Worm (Caenorhabditis elegans) whole organism, early embryonic: ENCODE data around the gene F58G1.3.

ENCODE experiments used
- B0310.2 ChIP-seq: sonication (generic microtip); optimal IDR thresholded peaks from 2 replicates; lab custom pipeline; 2016; ENCODE audit warnings: mild to moderate bottlenecking, missing genetic modification characterization, missing compliant biosample characterization
- F13C5.2 ChIP-seq: sonication (generic microtip); optimal IDR thresholded peaks from 2 replicates; lab custom pipeline; 2017; ENCODE audit warnings: mild to moderate bottlenecking, missing genetic modification characterization, inconsistent platforms, missing compliant biosample characterization
- aly-1 ChIP-seq: sonication (generic microtip); optimal IDR thresholded peaks from 2 replicates; lab custom pipeline; 2016; ENCODE audit warnings: missing genetic modification characterization, missing compliant biosample characterization
- ama-1 ChIP-seq: fragments of 150-350 bp; optimal IDR thresholded peaks from 2 replicates; lab custom pipeline; 2014
- ceh-13 ChIP-seq: fragments of 200-800 bp; sonication (Bioruptor generic); optimal IDR thresholded peaks from 2 replicates; lab custom pipeline; 2018; ENCODE audit warnings: mild to moderate bottlenecking, missing genetic modification characterization, missing compliant biosample characterization
- ceh-36 ChIP-seq: sonication (generic microtip); optimal IDR thresholded peaks from 2 replicates; lab custom pipeline; 2016; ENCODE audit warnings: missing genetic modification characterization, inconsistent platforms, missing compliant biosample characterization
- ets-7 ChIP-seq: sonication (generic microtip); optimal IDR thresholded peaks from 2 replicates; lab custom pipeline; 2016; ENCODE audit warnings: missing genotype, missing genetic modification characterization, missing compliant biosample characterization
- flt-1 ChIP-seq: fragments of 200-800 bp; sonication (Bioruptor generic); IDR thresholded peaks from 2 replicates; pipeline ENCODE4 v1.3.6; 2022; ENCODE audit warnings: missing genetic modification characterization, missing compliant biosample characterization
- hmbx-1 ChIP-seq: sonication (generic microtip); optimal IDR thresholded peaks from 2 replicates; lab custom pipeline; 2016; ENCODE audit warnings: mild to moderate bottlenecking, missing genetic modification characterization, missing compliant biosample characterization
- hmg-4 ChIP-seq: fragments of 200-800 bp; sonication (Bioruptor generic); optimal IDR thresholded peaks from 2 replicates; lab custom pipeline; 2018; ENCODE audit warnings: mild to moderate bottlenecking, missing genetic modification characterization, missing compliant biosample characterization
- hnd-1 ChIP-seq: sonication (generic microtip); optimal IDR thresholded peaks from 2 replicates; lab custom pipeline; 2016; ENCODE audit warnings: missing genetic modification characterization, missing compliant biosample characterization
- pes-1 ChIP-seq: fragments of 200-800 bp; sonication (Bioruptor generic); IDR thresholded peaks from 2 replicates; pipeline ENCODE4 v1.3.6; 2022; ENCODE audit warnings: missing genetic modification reagents, missing genetic modification characterization, missing compliant biosample characterization
- scrt-1 ChIP-seq: fragments of 200-800 bp; sonication (Bioruptor generic); IDR thresholded peaks from 2 replicates; pipeline ENCODE4 v1.3.6; 2022; ENCODE audit warnings: missing genetic modification characterization, missing compliant biosample characterization
- sea-1 ChIP-seq: fragments of 200-800 bp; sonication (Bioruptor generic); conservative IDR thresholded peaks from 2 replicates; pipeline ENCODE4 v1.3.6; 2022; ENCODE audit warnings: missing genetic modification characterization, missing compliant biosample characterization
- tbx-11 ChIP-seq: fragments of 200-800 bp; sonication (Bioruptor generic); IDR thresholded peaks from 2 replicates; pipeline ENCODE4 v1.3.6; 2022; ENCODE audit warnings: missing genetic modification characterization, missing compliant biosample characterization
- tbx-37 ChIP-seq: fragments of 200-800 bp; sonication (Bioruptor generic); conservative IDR thresholded peaks from 2 replicates; pipeline ENCODE4 v1.3.6; 2022; ENCODE audit warnings: missing genetic modification reagents, missing genetic modification characterization, missing compliant biosample characterization
- tra-4 ChIP-seq: sonication (generic microtip); optimal IDR thresholded peaks from 2 replicates; lab custom pipeline; 2017; ENCODE audit warnings: missing genetic modification characterization, missing compliant biosample characterization

F58G1.3 gene

DNA sequence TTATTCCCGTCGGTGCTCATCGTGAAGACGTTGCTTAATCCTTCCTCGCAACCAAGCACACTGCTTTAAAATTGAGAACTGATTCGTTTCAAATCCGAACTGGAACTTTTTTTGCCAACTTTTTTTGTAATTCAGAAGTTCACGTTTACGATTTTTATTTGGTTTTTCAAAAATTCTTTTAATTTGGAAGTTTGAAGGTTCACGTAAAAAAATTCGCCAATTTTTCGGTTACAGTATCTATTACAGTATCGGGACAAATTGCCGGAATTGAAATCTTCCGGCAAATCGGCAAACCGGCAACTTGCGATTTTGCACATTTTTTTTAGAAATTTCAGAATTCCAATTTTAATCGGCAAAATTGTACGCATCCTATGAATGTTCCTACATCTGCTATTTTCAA, at the start of gene F58G1.3:
Gene F58G1.3, minus strand, starts transcription at position 101 of the 400 bp plus-strand sequence.
- TF ChIP-seq scrt-1 (GFP tag; lab: Robert Waterston, UW), result no peak
- no peak for TF ChIP-seq tbx-37
- no peak for TF ChIP-seq hmbx-1 (tag; lab: Kevin White, UChicago)
- TF ChIP-seq pes-1, result no peak
- TF ChIP-seq ceh-13, result no peak
- TF ChIP-seq aly-1 (tag; lab: Kevin White, UChicago), result no peak
- TF ChIP-seq ceh-36, result no peak
- TF ChIP-seq sea-1, result no peak
- TF ChIP-seq ama-1 (lab: Kevin White, UChicago), result no peak
- no peak for TF ChIP-seq F13C5.2 (tag; lab: Kevin White, UChicago)
- no peak for TF ChIP-seq flt-1 (GFP tag; lab: Robert Waterston, UW)
- TF ChIP-seq hnd-1, result no peak
- TF ChIP-seq ets-7, result no peak
- no peak for TF ChIP-seq B0310.2 (tag; lab: Kevin White, UChicago)
- TF ChIP-seq tbx-11 (GFP tag; lab: Robert Waterston, UW), result no peak

DNA sequence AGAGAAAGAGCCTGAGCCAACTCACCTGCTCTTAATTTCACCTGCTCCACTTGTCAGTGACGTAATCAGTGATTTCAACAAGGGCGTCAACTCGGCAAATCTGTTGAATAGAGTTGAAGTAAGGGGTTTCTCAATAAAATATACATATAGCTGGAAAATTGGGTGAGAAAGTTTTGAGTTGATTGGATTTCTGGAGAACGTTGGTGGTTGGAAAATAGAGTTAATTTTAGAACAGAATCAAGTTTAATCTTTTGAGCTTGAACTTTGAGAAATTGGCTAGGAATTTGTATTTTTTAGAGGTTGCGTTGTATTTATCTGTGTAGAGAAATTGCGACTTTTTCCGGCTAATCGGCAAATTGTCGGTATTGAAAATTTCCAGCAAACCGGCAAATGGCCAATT, 41.5 kb upstream of the F58G1.3 start, which contains the start of gene Y38F1A.4:
Gene Y38F1A.4, minus strand, starts transcription at position 101 of the 400 bp plus-strand sequence.
- TF ChIP-seq scrt-1 (GFP tag; lab: Robert Waterston, UW) (no peak), B0310.2 (tag; lab: Kevin White, UChicago) (no peak), tbx-37 (no peak), sea-1 (no peak), hnd-1 (no peak), F13C5.2 (tag; lab: Kevin White, UChicago) (no peak), ceh-13 (no peak), tra-4 (no peak), tbx-11 (GFP tag; lab: Robert Waterston, UW) (no peak), ama-1 (lab: Kevin White, UChicago) (no peak), aly-1 (tag; lab: Kevin White, UChicago) (no peak), ceh-36 (no peak), ets-7 (no peak)

- TF ChIP-seq scrt-1 (GFP tag; lab: Robert Waterston, UW), result 0 out of 2 replicates have a peak, but pooled peaks have one; percentile 30
- TF ChIP-seq sea-1, result no peak
These were observed 40.4 kb upstream of the F58G1.3 start for ce11 chrII:12968448-12968969.

- TF ChIP-seq pes-1, result no peak
- no peak for TF ChIP-seq tbx-37
- TF ChIP-seq scrt-1 (GFP tag; lab: Robert Waterston, UW), result no peak
- TF ChIP-seq ets-7, result no peak
- TF ChIP-seq flt-1 (GFP tag; lab: Robert Waterston, UW), result no peak
- TF ChIP-seq aly-1 (tag; lab: Kevin White, UChicago), result no peak
- no peak for TF ChIP-seq B0310.2 (tag; lab: Kevin White, UChicago)
- no peak for TF ChIP-seq tra-4
- no peak for TF ChIP-seq ceh-36
- no peak for TF ChIP-seq tbx-11 (GFP tag; lab: Robert Waterston, UW)
These were observed 38.1 kb upstream of the F58G1.3 start for ce11 chrII:12966274-12966673.

DNA sequence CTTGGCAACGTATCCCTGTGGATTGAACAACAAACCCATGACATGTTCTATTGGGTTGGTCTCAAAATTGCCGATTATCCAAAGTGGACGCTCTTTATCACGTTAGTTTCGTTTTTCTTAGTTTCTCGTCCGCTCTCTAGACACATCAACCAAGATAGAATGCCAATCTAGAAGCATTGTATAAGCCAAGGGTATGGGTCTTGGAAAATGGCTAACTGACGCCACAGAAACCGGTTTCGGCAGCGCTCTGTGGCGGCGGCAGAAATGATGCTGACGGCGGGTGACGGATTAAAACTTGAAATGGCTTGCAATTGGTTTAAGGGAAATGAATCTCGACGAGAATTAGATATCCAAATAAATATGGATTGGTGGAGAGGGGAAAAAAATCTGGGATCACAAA, 37.4 kb upstream of the F58G1.3 start:
- TF ChIP-seq ceh-13, result no peak
- TF ChIP-seq tra-4, result no peak
- no peak for TF ChIP-seq flt-1 (GFP tag; lab: Robert Waterston, UW)
- no peak for TF ChIP-seq hmg-4 (GFP tag; lab: Kevin White, UChicago)
- no peak for TF ChIP-seq pes-1
- TF ChIP-seq tbx-37, result no peak
- no peak for TF ChIP-seq hnd-1
- TF ChIP-seq F13C5.2 (tag; lab: Kevin White, UChicago), result no peak
- no peak for TF ChIP-seq scrt-1 (GFP tag; lab: Robert Waterston, UW)

DNA sequence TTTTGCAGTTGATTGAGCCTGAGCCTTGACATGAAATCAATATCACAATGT, 37.2 kb upstream of the F58G1.3 start, which contains the start of gene ptr-18:
Gene ptr-18, plus strand, starts transcription at position 9 of the 51 bp plus-strand sequence.
- TF ChIP-seq tra-4 (no peak), B0310.2 (tag; lab: Kevin White, UChicago) (no peak), ceh-13 (no peak), sea-1 (no peak), scrt-1 (GFP tag; lab: Robert Waterston, UW) (no peak), ceh-36 (no peak), tbx-11 (GFP tag; lab: Robert Waterston, UW) (no peak), aly-1 (tag; lab: Kevin White, UChicago) (no peak), ama-1 (lab: Kevin White, UChicago) (no peak), flt-1 (GFP tag; lab: Robert Waterston, UW) (no peak)

- TF ChIP-seq aly-1 (tag; lab: Kevin White, UChicago), result no peak
- no peak for TF ChIP-seq ets-7
- no peak for TF ChIP-seq flt-1 (GFP tag; lab: Robert Waterston, UW)
- no peak for TF ChIP-seq B0310.2 (tag; lab: Kevin White, UChicago)
- no peak for TF ChIP-seq hmbx-1 (tag; lab: Kevin White, UChicago)
These were observed 37.0 kb upstream of the F58G1.3 start for ce11 chrII:12965138-12965537.

ce11 chrII:12961743-12962142, 33.6 kb upstream of the F58G1.3 start:
- TF ChIP-seq F13C5.2 (tag; lab: Kevin White, UChicago) (no peak), B0310.2 (tag; lab: Kevin White, UChicago) (no peak), hmbx-1 (tag; lab: Kevin White, UChicago) (no peak), aly-1 (tag; lab: Kevin White, UChicago) (no peak)

- TF ChIP-seq B0310.2 (tag; lab: Kevin White, UChicago) (no peak), F13C5.2 (tag; lab: Kevin White, UChicago) (no peak), tra-4 (no peak), ceh-13 (no peak)
These were observed 33.2 kb upstream of the F58G1.3 start for ce11 chrII:12961293-12961692.
